Fruit fly (Drosophila melanogaster): ENCODE data around the gene CG14658.

- no peak for TF ChIP-seq psq (optimal IDR thresholded peaks at IDR 0.05)
- TF ChIP-seq Myc (optimal IDR thresholded peaks at IDR 0.05): no peak
- no peak for TF ChIP-seq Sin3A (optimal IDR thresholded peaks at IDR 0.05)
- TF ChIP-seq ttk (optimal IDR thresholded peaks at IDR 0.05): no peak
- TF ChIP-seq insv (optimal IDR thresholded peaks at IDR 0.05): no peak
Observed at dm6 chr3R:4858508-4859275, 28.4 kb upstream of the CG14658 start.

All from Kc167 (cell line).